Fruit fly (Drosophila melanogaster): ENCODE measurements around the gene CG13898.

The CG13898 gene

DNA sequence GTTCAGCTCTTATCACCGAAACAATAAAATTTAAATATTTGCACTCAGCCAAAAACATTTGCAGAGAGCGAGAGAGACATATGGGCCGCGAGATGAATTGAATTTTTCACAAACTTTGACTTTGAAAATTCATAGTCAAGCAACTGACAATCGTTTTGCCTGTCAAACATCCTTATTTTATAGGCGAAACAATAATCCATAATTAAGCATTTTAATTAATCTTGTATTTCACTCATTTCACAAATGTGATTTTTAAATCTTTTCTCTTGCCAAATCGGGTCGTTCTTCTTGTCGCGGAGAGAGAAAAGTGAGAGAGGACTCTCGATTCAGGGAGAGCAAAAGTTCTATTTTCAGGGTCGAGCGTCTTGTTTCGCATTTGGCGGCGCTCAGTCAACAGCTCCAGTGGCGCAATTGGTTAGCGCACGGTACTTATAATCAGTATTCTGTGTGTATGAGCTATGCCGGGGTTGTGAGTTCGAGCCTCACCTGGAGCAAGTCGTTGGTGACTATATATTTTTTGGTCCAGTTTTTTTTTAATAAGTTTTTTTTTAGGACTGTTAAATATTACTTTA lies 34.7 kb downstream of the CG13898 start:
- TF ChIP-seq CG17801 (GFP tag; optimal IDR thresholded peaks at IDR 0.05; ENCODE audit: partially characterized antibody): peak; percentile 30

DNA sequence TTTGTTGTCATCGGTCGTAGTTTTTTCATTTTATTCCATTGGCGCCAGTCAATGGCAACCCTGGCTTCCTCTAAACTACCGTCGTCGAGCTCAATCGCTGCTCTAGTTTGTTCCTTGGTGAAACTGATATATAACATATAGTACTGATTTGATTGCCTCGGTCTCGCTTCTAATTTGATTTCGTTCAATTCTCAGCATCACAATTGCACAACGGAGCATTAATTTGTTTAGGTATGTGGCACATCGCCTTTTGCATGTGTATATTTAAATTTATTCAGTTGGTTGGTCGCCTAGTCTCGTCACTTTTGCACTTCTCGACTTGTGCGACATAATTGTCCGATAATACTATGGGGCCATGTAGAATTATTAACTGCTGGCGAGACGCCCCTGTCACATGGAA lies 36.1 kb downstream of the CG13898 start:
- no peak for TF ChIP-seq CG17801 (GFP tag; optimal IDR thresholded peaks at IDR 0.05; ENCODE audit: partially characterized antibody)

DNA sequence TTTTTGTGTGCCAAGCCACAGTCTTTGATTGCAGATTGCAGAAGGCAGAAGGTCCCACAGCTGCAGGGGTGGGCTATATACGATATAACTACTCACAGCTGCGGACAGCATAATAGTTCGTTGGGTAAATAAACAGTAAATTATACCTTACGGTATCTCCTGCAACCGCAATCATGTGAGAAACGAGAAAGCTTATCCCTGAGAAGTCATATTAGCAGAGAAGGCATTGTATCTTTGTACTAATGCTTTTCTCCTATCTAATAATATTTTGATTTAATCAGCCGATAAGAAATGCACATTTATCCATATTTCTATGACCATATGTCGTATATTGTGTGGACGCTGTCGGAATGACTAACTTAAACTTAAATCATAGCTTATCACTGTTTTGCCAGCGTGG lies 37.0 kb downstream of the CG13898 start:
- no peak for TF ChIP-seq CG17801 (GFP tag; optimal IDR thresholded peaks at IDR 0.05; ENCODE audit: partially characterized antibody)

DNA sequence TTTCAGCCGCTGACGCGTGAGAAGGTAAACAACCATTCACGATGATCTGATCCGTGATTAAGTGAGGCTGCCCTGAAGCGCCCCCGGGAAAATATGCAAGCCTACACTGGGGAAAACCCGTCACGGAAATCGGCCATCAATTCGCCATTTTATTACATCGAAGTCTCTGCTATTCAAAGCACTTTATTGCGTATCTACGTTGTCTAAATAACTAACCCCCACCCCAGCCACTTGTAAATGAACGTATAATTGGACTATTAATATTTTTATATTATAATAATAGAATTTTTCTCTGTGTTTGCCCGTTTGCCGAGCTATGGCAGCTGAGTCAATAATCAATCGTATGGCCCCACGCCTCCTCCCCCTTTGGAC lies 37.6 kb downstream of the CG13898 start:
- no peak for TF ChIP-seq CG17801 (GFP tag; optimal IDR thresholded peaks at IDR 0.05; ENCODE audit: partially characterized antibody)

DNA sequence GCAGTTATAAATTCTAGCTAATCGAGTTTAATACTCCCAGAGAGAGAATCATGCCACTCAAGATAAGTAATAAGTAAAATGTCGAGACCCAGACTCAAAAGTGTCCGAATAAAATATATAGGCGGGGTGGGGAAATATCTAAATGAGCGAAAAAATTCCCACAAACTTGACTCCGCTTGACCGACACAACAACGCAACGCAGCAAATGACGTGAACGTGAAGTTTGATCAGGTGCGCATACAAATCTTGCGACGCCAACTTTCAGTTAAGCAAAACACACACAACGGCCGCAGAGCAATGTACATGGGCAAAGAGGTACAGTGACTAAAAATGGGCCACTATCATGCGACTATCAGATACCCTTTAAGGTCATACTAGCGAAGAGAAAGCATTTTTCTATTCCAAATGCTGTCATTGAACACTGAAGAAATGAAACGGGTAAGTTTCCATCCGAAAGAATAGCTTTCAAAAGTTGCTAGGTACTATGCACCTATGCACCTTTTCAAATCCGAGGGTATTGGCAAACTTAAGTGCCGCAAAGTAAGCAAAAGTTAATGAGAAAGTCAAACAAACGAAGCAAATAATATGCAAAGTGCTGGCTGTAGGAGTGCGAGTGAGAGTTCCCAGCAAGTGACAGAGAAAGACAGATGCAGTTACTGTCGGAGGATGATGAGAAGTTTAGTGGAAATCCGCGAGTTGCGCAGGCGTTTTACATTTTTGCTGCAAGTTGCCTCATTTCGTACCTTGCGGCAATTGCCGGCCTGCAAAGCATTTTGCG lies 38.1 kb downstream of the CG13898 start:
- peak; percentile 79 for TF ChIP-seq CG17801 (GFP tag; optimal IDR thresholded peaks at IDR 0.05; ENCODE audit: partially characterized antibody)

DNA sequence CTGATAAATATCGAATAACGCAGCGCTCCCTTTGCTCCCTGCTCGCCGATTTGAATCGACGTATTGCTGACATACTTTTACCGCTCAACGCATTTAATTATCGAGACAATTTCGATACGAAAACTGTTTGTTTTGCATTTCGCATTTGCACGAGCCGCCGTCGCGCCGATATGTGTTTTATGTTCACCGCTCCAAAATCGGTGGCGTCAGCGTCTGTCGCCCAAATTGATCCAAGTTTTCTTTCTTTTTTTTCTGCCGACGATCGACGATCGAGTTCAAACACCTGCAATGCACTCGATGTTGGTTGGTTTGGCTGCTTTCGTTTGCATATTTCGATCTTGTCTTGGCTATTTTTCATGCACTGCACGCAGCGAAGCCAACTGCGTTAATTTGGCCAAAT lies 38.8 kb downstream of the CG13898 start:
- peak; percentile 15 for TF ChIP-seq CG17801 (GFP tag; optimal IDR thresholded peaks at IDR 0.05; ENCODE audit: partially characterized antibody)

DNA sequence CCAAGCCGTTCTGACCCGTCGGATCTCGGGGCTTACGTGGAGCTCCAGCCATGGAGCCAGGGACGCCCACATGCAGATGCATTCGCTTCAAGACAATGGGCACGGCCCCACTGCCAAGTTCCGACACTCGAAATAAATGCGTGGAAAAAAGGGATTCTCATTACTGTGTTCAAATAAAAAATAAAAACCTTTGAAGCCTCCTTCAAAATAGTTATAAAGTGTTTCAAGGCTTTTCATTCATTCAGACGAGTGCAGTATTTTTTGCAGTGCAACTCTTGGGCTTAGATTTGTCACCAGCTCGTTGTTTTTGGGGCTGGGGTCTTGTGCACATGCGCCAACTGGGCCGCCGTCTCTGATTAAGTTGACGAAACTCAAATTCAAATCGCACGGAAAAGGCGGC lies 39.5 kb downstream of the CG13898 start:
- no peak for TF ChIP-seq CG17801 (GFP tag; optimal IDR thresholded peaks at IDR 0.05; ENCODE audit: partially characterized antibody)

DNA sequence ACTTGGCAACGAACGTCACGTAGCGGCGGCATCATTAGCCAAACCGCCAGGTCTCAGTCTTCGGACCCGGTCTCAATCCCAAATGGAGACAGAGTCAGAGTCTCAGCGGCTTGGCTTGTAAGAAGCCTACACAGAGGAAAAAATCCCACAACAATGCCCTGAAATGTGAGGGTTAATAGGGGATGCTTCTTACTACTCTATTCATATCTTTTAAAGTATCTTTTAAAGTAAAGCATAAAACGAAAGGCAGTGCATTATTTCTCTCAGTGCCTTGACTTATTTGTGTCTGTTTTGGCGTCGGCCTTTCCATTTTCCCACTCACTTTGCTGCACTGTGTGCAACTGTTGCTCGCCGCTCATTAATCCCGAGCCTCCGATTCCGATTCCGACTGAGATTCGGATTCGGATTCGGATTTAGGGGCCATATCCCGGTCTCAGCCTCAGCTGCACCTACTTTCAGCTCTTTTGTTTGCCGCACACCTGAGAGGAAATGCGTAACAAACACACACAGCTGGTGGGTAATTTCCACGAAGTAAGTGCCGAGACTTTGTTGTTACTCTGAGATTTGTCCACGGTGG lies 41.4 kb downstream of the CG13898 start:
- TF ChIP-seq CG17801 (GFP tag; optimal IDR thresholded peaks at IDR 0.05; ENCODE audit: partially characterized antibody): peak; percentile 12

DNA sequence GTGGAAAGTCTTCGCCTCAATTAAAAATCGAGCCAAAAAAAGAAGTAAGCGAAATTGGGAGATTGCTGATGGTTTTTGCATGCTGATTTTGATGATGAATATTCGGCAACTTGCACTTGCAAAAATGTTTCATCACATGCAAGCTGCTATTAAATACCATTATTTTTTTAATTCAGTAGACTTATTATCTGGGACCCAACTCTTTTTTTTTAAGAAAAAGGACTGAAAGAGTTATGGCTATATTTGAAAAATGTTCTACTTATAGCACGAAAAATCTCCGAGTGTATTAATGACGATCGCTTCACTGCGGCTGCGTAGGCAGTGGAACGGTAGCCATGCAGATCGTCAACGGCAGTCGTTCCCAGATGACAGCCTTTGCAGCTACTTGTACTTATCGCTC lies 42.1 kb downstream of the CG13898 start:
- TF ChIP-seq CG17801 (GFP tag; optimal IDR thresholded peaks at IDR 0.05; ENCODE audit: partially characterized antibody): no peak

DNA sequence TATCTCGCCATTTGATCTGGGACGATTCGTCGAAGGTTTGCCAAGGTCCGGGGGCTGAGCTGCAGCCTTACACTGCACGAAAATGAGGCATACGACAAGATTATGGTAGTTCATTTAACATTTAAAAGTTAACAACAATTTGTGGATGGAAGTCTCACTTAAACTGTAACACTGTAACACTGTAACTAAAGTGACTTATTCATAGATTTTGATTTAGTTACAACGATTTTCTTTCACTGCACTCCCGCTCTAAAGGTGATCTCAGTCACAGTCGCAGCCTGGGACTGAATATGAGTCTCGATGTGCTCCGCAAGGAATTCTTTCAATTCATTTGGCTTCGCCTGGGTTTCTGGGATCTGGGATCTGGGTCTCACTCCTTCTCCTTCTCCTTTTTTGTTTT lies 43.6 kb downstream of the CG13898 start:
- TF ChIP-seq CG17801 (GFP tag; optimal IDR thresholded peaks at IDR 0.05; ENCODE audit: partially characterized antibody): no peak

DNA sequence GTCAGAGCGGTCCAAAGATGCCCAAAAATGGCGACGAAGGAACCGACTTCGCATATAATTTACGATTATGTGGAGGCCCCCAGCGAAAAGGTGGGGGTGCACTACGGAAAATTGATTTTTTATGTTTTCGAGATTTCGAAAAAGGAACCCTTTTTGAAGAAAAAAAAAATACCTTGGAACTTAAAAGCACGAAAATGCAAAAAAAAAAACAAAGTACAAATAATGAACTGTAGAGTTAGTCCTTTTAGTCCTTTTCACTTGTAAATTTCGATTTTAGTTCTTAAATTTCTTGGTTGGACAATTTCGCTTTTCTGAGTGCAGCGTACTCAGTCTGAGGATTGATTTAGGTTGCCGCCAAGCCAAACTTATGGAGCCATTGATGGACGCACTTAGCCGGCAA lies 45.3 kb downstream of the CG13898 start:
- no peak for TF ChIP-seq CG17801 (GFP tag; optimal IDR thresholded peaks at IDR 0.05; ENCODE audit: partially characterized antibody)

DNA sequence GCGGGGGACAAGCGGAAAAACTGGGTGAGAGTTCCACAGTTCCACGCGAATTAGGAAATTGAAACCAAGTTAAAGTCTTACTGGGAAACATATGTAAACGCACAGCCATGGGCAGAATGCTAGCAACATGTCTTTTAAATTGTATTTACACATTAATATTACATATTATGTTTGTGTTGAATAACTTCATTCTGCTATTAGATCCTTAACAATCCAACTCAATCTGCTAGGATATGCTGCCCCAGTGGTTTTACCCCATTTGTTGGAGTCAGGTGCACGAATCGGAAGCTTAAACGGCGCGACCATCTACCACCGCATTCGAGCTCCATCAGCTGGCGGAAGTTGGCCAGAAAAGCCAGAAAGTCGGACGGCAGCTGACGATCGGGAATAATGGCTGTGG lies 47.5 kb downstream of the CG13898 start:
- no peak for TF ChIP-seq CG17801 (GFP tag; optimal IDR thresholded peaks at IDR 0.05; ENCODE audit: partially characterized antibody)

DNA sequence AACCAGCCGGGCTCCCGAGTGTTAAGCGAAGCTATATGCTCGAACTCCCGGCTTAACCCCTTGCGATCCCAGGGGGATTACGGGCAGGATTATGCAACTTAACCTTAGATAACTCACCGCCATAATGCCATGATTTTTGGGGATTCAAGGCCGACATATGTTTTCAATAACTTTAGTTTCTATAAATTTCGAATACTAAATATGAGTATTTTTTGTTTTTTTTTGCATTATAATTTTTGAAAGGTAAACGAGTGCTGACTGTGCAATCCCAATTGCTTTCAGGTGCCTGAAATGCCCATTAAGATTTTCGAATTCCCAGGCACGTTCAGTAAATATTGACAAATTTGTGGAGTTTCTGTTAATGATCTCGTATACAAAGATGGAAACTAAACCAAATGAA lies 48.6 kb downstream of the CG13898 start, which contains the start of gene hng3:
hng3 (minus strand) TSS at position 231 of the 400 bp plus-strand sequence.
- no peak for TF ChIP-seq CG17801 (GFP tag; optimal IDR thresholded peaks at IDR 0.05; ENCODE audit: partially characterized antibody)

DNA sequence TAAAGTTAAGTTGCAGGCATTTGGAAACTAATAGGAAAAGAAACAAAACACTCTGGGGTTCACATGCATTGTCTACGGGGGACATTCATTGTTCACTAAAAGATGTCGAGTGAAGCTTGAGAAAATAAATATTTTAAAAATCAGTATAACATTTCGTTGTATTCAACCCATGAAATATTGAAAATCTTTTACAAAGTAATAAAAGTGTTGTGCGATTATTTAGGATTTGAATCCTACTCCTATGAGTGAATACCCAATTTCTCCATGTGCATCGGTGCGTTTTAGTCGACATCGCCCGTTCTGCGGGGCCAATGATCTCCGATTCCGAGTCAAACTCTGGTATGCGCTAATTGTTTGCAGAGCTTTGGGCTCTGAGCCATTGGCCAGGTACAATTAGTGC lies 49.2 kb downstream of the CG13898 start:
- no peak for TF ChIP-seq CG17801 (GFP tag; optimal IDR thresholded peaks at IDR 0.05; ENCODE audit: partially characterized antibody)

DNA sequence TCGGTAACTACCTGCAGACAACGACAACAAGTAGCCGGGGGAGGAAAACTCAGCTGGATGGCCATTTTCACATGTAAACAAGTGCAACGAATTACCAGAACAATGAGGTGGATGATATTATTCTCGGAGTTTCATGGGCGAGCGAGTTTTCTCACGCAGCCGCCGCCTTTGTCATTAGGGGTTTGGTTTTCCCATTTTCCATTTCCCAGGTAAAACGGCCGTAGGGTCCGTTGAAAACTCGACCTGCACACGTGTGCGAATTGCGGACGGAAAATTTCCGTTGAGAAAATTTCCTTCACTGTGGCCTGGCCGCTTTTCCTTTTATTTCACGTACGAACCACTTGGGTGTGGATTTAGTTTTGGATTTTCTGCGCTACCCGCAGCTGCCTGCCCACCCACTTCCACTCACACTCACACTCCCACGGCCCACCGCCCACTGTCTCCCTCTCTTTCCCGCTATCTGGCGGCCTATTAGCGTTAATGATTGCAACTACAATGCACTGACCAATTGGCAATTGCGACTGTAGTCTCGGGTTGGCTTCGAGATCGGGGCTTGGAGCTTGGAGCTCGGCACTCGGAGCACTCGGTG lies 50.2 kb downstream of the CG13898 start:
- no peak for TF ChIP-seq CG17801 (GFP tag; optimal IDR thresholded peaks at IDR 0.05; ENCODE audit: partially characterized antibody)
